Fruit fly (Drosophila melanogaster) whole organism, embryonic: ENCODE data around the gene CG8673.
A peak's percentile ranks its signal among the peaks of the same experiment; 100 is the strongest.

Experiments
- Adf1 ChIP-seq: fragments of 200-800 bp; sonication (Bioruptor generic); IDR thresholded peaks from 2 replicates; pipeline ENCODE4 v1.3.6; 2022; ENCODE audit warnings: missing biosample characterization, missing genetic modification characterization
- BEAF-32 ChIP-seq: fragments of 200-800 bp; sonication (Bioruptor generic); optimal IDR thresholded peaks from 3 replicates; lab custom pipeline; 2017; ENCODE audit warnings: missing biosample characterization, missing genetic modification characterization, mild to moderate bottlenecking, moderate library complexity, missing genetic modification reagents
- CG10267 ChIP-seq: fragments of 200-800 bp; sonication (Bioruptor generic); optimal IDR thresholded peaks from 2 replicates; lab custom pipeline; 2018; ENCODE audit warnings: missing biosample characterization, mild to moderate bottlenecking, missing genetic modification characterization, moderate library complexity
- CG10462 ChIP-seq: fragments of 200-800 bp; sonication (Bioruptor generic); optimal IDR thresholded peaks from 2 replicates; lab custom pipeline; 2016; ENCODE audit warnings: missing biosample characterization, missing genetic modification characterization
- CG11247 ChIP-seq: fragments of 200-800 bp; sonication (Bioruptor generic); IDR thresholded peaks from 2 replicates; pipeline ENCODE4 v1.3.6; 2022; ENCODE audit warnings: missing biosample characterization, missing genetic modification characterization
- CG12104 ChIP-seq: fragments of 200-800 bp; sonication (Bioruptor generic); optimal IDR thresholded peaks from 3 replicates; lab custom pipeline; 2016; ENCODE audit warnings: missing biosample characterization, missing genetic modification characterization
- CG13287 ChIP-seq: fragments of 200-800 bp; sonication (Bioruptor generic); IDR thresholded peaks from 2 replicates; pipeline ENCODE4 v1.3.6; 2022; ENCODE audit warnings: missing biosample characterization, missing genetic modification characterization; ENCODE audit not compliant: partially characterized antibody
- CG17361 ChIP-seq: fragments of 200-800 bp; sonication (Bioruptor generic); IDR thresholded peaks from 3 replicates; pipeline ENCODE4 v1.3.6; 2022; ENCODE audit warnings: missing biosample characterization, missing genetic modification characterization
- CG17829 ChIP-seq: fragments of 200-800 bp; optimal IDR thresholded peaks from 2 replicates; lab custom pipeline; 2019; ENCODE audit warnings: missing biosample characterization, mild to moderate bottlenecking, missing genetic modification characterization, moderate library complexity
- CG18262 ChIP-seq: fragments of 200-800 bp; optimal IDR thresholded peaks from 3 replicates; lab custom pipeline; 2019; ENCODE audit warnings: missing biosample characterization, mild to moderate bottlenecking, missing genetic modification characterization, moderate library complexity
- CG2116 ChIP-seq: fragments of 200-800 bp; sonication (Bioruptor generic); optimal IDR thresholded peaks from 3 replicates; lab custom pipeline; 2018; ENCODE audit warnings: missing biosample characterization, mild to moderate bottlenecking, missing genetic modification characterization
- CG2129 ChIP-seq: fragments of 200-800 bp; sonication (Bioruptor generic); IDR thresholded peaks from 2 replicates; pipeline ENCODE4 v1.3.6; 2022; ENCODE audit warnings: missing biosample characterization, missing genetic modification characterization; ENCODE audit not compliant: partially characterized antibody
- CG2712 ChIP-seq: fragments of 200-800 bp; optimal IDR thresholded peaks from 3 replicates; lab custom pipeline; 2019; ENCODE audit warnings: missing biosample characterization, mild to moderate bottlenecking, missing genetic modification characterization, moderate library complexity
- CG30403 ChIP-seq: fragments of 200-800 bp; sonication (Bioruptor generic); optimal IDR thresholded peaks from 3 replicates; lab custom pipeline; 2016; ENCODE audit warnings: missing biosample characterization, missing genetic modification characterization
- CG3065 ChIP-seq: fragments of 200-800 bp; sonication (Bioruptor generic); optimal IDR thresholded peaks from 2 replicates; lab custom pipeline; 2016; ENCODE audit warnings: missing biosample characterization, missing genetic modification characterization
- CG31388 ChIP-seq: fragments of 200-800 bp; sonication (Bioruptor generic); optimal IDR thresholded peaks from 2 replicates; lab custom pipeline; 2016; ENCODE audit warnings: missing biosample characterization, missing genetic modification characterization
- CG34224 ChIP-seq: fragments of 200-800 bp; sonication (Bioruptor generic); IDR thresholded peaks from 3 replicates; pipeline ENCODE4 v1.3.6; 2022; ENCODE audit warnings: missing biosample characterization, missing genetic modification characterization; ENCODE audit not compliant: partially characterized antibody
- CG3995 ChIP-seq: fragments of 200-800 bp; sonication (Bioruptor generic); optimal IDR thresholded peaks from 3 replicates; lab custom pipeline; 2016; ENCODE audit warnings: missing biosample characterization, missing genetic modification characterization
- CG4617 ChIP-seq: fragments of 200-800 bp; sonication (Bioruptor generic); optimal IDR thresholded peaks from 3 replicates; lab custom pipeline; 2016; ENCODE audit warnings: missing biosample characterization, missing genetic modification characterization, borderline replicate concordance
- CG4854 ChIP-seq: fragments of 200-800 bp; sonication (Bioruptor generic); optimal IDR thresholded peaks from 2 replicates; lab custom pipeline; 2016; ENCODE audit warnings: missing biosample characterization, missing genetic modification characterization, inconsistent platforms
- Dfd ChIP-seq, 2 experiments: fragments of >200 bp; optimal IDR thresholded peaks; 2 replicates each; lab custom pipeline; 2017; ENCODE audit warnings: missing biosample characterization in 2 of 2, missing genetic modification characterization in 2 of 2
- Dll ChIP-seq: fragments of 200-800 bp; sonication (Bioruptor generic); IDR thresholded peaks from 4 replicates; pipeline ENCODE4 v1.3.6; 2022; ENCODE audit warnings: missing biosample characterization, missing genetic modification characterization; ENCODE audit not compliant: partially characterized antibody
- Ets65A ChIP-seq: fragments of 200-800 bp; sonication (Bioruptor generic); peaks from one replicate; lab custom pipeline; 2016; ENCODE audit warnings: missing biosample characterization, missing genetic modification characterization
- Fer3 ChIP-seq: fragments of 200-800 bp; sonication (Bioruptor generic); optimal IDR thresholded peaks from 2 replicates; lab custom pipeline; 2018; ENCODE audit warnings: missing biosample characterization, mild to moderate bottlenecking, missing genetic modification characterization, moderate library complexity
- HmgD ChIP-seq: fragments of 200-800 bp; sonication (Bioruptor generic); optimal IDR thresholded peaks from 3 replicates; lab custom pipeline; 2016; ENCODE audit warnings: missing biosample characterization, missing genetic modification characterization
- MBD-R2 ChIP-seq: fragments of 200-800 bp; sonication (Bioruptor generic); IDR thresholded peaks from 2 replicates; pipeline ENCODE4 v1.3.6; 2022; ENCODE audit warnings: missing biosample characterization, missing genetic modification characterization
- MESR4 ChIP-seq: fragments of 200-800 bp; sonication (Bioruptor generic); optimal IDR thresholded peaks from 2 replicates; lab custom pipeline; 2018; ENCODE audit warnings: missing biosample characterization, mild to moderate bottlenecking, missing genetic modification characterization, moderate library complexity
- Oli ChIP-seq: fragments of 200-800 bp; sonication (Bioruptor generic); optimal IDR thresholded peaks from 2 replicates; lab custom pipeline; 2018; ENCODE audit warnings: missing biosample characterization, mild to moderate bottlenecking, missing genetic modification characterization, moderate library complexity
- Ssrp ChIP-seq: fragments of 200-800 bp; sonication (Bioruptor generic); optimal IDR thresholded peaks from 2 replicates; lab custom pipeline; 2018; ENCODE audit warnings: missing biosample characterization, mild to moderate bottlenecking, missing genetic modification characterization, moderate library complexity
- Xbp1 ChIP-seq: fragments of 200-800 bp; sonication (Bioruptor generic); optimal IDR thresholded peaks from 3 replicates; lab custom pipeline; 2016; ENCODE audit warnings: missing biosample characterization, mild to moderate bottlenecking, missing genetic modification characterization
- YL-1 ChIP-seq: fragments of 200-800 bp; sonication (Bioruptor generic); optimal IDR thresholded peaks from 3 replicates; lab custom pipeline; 2017; ENCODE audit warnings: missing biosample characterization, mild to moderate bottlenecking, missing genetic modification characterization
- amos ChIP-seq: fragments of 200-800 bp; sonication (Bioruptor generic); IDR thresholded peaks from 2 replicates; pipeline ENCODE4 v1.3.6; 2022; ENCODE audit warnings: missing biosample characterization, missing genetic modification characterization; ENCODE audit not compliant: partially characterized antibody
- az2 ChIP-seq: fragments of 200-800 bp; sonication (Bioruptor generic); optimal IDR thresholded peaks from 3 replicates; lab custom pipeline; 2016; ENCODE audit warnings: missing biosample characterization, missing genetic modification characterization
- bigmax ChIP-seq: fragments of 200-800 bp; sonication (Bioruptor generic); optimal IDR thresholded peaks from 2 replicates; lab custom pipeline; 2018; ENCODE audit warnings: missing biosample characterization, mild to moderate bottlenecking, missing genetic modification characterization
- bsh ChIP-seq, 2 experiments: fragments of 200-800 bp; sonication (Bioruptor generic); optimal IDR thresholded peaks; 2 replicates each; lab custom pipeline; 2017 to 2018; ENCODE audit warnings: mild to moderate bottlenecking in 2 of 2, missing biosample characterization in 2 of 2, missing genetic modification characterization in 2 of 2, moderate library complexity in 1 of 2
- crol ChIP-seq: fragments of 200-800 bp; sonication (Bioruptor generic); IDR thresholded peaks from 2 replicates; pipeline ENCODE4 v1.3.6; 2022; ENCODE audit warnings: missing biosample characterization, missing genetic modification characterization
- crp ChIP-seq, 2 experiments: fragments of 200-800 bp; sonication (Bioruptor generic); optimal IDR thresholded peaks; 2 replicates in 1 of 2; 3 replicates in 1 of 2; lab custom pipeline; 2017; ENCODE audit warnings: missing biosample characterization in 2 of 2, missing genetic modification characterization in 2 of 2, mild to moderate bottlenecking in 1 of 2, moderate library complexity in 1 of 2
- gcm ChIP-seq: fragments of 200-800 bp; sonication (Bioruptor generic); optimal IDR thresholded peaks from 2 replicates; lab custom pipeline; 2019; ENCODE audit warnings: missing biosample characterization, mild to moderate bottlenecking, missing genetic modification characterization, moderate library complexity
- gem ChIP-seq: fragments of 200-800 bp; sonication (Bioruptor generic); optimal IDR thresholded peaks from 2 replicates; lab custom pipeline; 2019; ENCODE audit warnings: missing biosample characterization, mild to moderate bottlenecking, missing genetic modification characterization, moderate library complexity
- nmo ChIP-seq: fragments of 200-800 bp; sonication (Bioruptor generic); optimal IDR thresholded peaks from 2 replicates; lab custom pipeline; 2018; ENCODE audit warnings: missing biosample characterization, mild to moderate bottlenecking, missing genetic modification characterization, moderate library complexity
- nom ChIP-seq: fragments of 200-800 bp; sonication (Bioruptor generic); optimal IDR thresholded peaks from 2 replicates; lab custom pipeline; 2017; ENCODE audit warnings: missing biosample characterization, missing genetic modification characterization, mild to moderate bottlenecking, moderate library complexity, missing genetic modification reagents
- oc ChIP-seq: fragments of 200-800 bp; sonication (Bioruptor generic); optimal IDR thresholded peaks from 2 replicates; lab custom pipeline; 2018; ENCODE audit warnings: missing biosample characterization, mild to moderate bottlenecking, missing genetic modification characterization, moderate library complexity
- phol ChIP-seq: fragments of 200-800 bp; sonication (Bioruptor generic); optimal IDR thresholded peaks from 3 replicates; lab custom pipeline; 2018; ENCODE audit warnings: missing biosample characterization, mild to moderate bottlenecking, missing genetic modification characterization, moderate library complexity
- prd ChIP-seq, 3 experiments: fragments of >200 bp in 2 of 3; fragments of 200-800 bp in 1 of 3; sonication (Bioruptor generic) in 1 of 3; optimal IDR thresholded peaks in 2 of 3; IDR thresholded peaks in 1 of 3; 2 replicates in 2 of 3; 3 replicates in 1 of 3; pipeline versions ENCODE4 v1.3.6 to Lab custom; 2017 to 2022; ENCODE audit warnings: missing biosample characterization in 1 of 3, missing genetic modification characterization in 1 of 3
- pzg ChIP-seq: fragments of 200-800 bp; sonication (Bioruptor generic); optimal IDR thresholded peaks from 3 replicates; lab custom pipeline; 2018; ENCODE audit warnings: missing biosample characterization, mild to moderate bottlenecking, missing genetic modification characterization, moderate library complexity
- sens ChIP-seq: fragments of 200-800 bp; sonication (Bioruptor generic); peaks from one replicate; lab custom pipeline; 2016; ENCODE audit warnings: missing biosample characterization, missing genetic modification characterization
- vvl ChIP-seq: fragments of 200-800 bp; sonication (Bioruptor generic); IDR thresholded peaks from 2 replicates; pipeline ENCODE4 v1.3.6; 2022; ENCODE audit warnings: missing biosample characterization, missing genetic modification characterization
- z ChIP-seq: fragments of 200-800 bp; sonication (Bioruptor generic); IDR thresholded peaks from 3 replicates; pipeline ENCODE4 v1.3.6; 2022; ENCODE audit warnings: missing biosample characterization, missing genetic modification characterization
- zfh2 ChIP-seq: fragments of 200-800 bp; sonication (Bioruptor generic); optimal IDR thresholded peaks from 2 replicates; lab custom pipeline; 2016; ENCODE audit warnings: missing biosample characterization, missing genetic modification characterization

Gene CG8673

DNA sequence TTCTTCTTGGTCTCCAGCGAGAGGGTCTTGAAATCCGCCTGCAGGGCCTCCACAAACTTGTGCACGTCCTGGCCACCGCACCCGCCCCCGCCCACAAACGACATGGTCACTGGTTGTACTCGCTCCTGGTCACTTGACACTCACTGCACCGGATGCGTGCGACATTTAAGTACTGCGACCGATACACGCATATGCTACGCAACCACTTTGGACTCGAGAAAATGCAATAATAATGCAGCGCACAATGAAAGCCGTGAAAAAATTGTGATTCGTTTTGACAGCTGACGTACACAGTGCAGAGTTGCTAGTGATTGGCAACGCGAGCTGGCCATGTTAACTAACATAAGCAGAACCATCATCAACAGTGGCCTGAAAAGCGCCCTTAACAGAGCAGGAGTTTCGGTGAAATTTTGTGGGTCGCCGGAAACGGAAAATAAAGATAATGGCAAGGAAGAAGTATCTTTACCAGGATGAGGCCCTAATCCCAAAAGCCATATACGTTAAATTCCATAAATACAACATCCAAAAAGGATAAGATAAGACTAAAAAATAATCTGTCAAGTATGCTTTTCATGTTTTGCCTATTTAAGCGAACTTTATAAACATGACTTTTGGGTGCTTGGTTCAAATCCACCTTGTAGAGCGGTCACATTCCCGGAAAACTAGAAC, at the start of gene CG8673, which contains the start of gene mon2:
TSS of gene CG8673 (plus strand) at position 619 of the 669 bp plus-strand sequence.
TSS of gene mon2 (minus strand) at position 300 of the 669 bp plus-strand sequence.
- TF ChIP-seq Adf1 (no peak), CG18262 (tag; lab: Kevin White, UChicago) (no peak), BEAF-32 (GFP tag; lab: Kevin White, UChicago) (peak; percentile 3), CG4854 (GFP tag; lab: Kevin White, UChicago) (peak; percentile 63), Ets65A (GFP tag; lab: Kevin White, UChicago) (peak; percentile 81), nom (GFP tag; lab: Kevin White, UChicago) (peak; percentile 2), z (GFP tag; lab: Robert Waterston, UW) (no peak), CG3065 (GFP tag; lab: Kevin White, UChicago) (no peak), oc (tag; lab: Kevin White, UChicago) (no peak), YL-1 (GFP tag; lab: Kevin White, UChicago) (peak; percentile 57), CG17829 (peak; percentile 9), CG31388 (no peak), prd (optimal IDR thresholded peaks at IDR 0.05; lab: Kevin White, UChicago) (no peak), prd (GFP tag; IDR thresholded peaks at IDR 0.05; lab: Robert Waterston, UW) (no peak), CG13287 (peak; percentile 30), crol (GFP tag; lab: Robert Waterston, UW) (peak; percentile 89), gem (tag; lab: Kevin White, UChicago) (no peak), pzg (GFP tag; lab: Kevin White, UChicago) (peak; percentile 42), MESR4 (GFP tag; lab: Kevin White, UChicago) (peak; percentile 90), CG34224 (GFP tag; lab: Robert Waterston, UW) (peak; percentile 41; the same call in 1 of the 3 replicates), Fer3 (tag; lab: Kevin White, UChicago) (no peak), az2 (no peak), sens (peak; percentile 30), CG3995 (GFP tag; lab: Kevin White, UChicago) (peak; percentile 94), CG2712 (tag; lab: Kevin White, UChicago) (no peak), MBD-R2 (GFP tag; lab: Robert Waterston, UW) (peak; percentile 70), crp (GFP tag; optimal IDR thresholded peaks at IDR 0.05; lab: Kevin White, UChicago) (peak in 1 of 2 experiments; percentile 72), CG4617 (GFP tag; lab: Kevin White, UChicago) (peak; percentile 58), HmgD (GFP tag; lab: Kevin White, UChicago) (no peak), bsh (GFP tag; optimal IDR thresholded peaks at IDR 0.05; lab: Kevin White, UChicago) (no peak), CG2129 (no peak), Dll (GFP tag; lab: Robert Waterston, UW) (0 out of 4 replicates have a peak, but pooled peaks have one; percentile 15), CG2116 (peak; percentile 96), zfh2 (GFP tag; lab: Kevin White, UChicago) (no peak)
- TF ChIP-seq, all 482 proteins: peak for 18

dm6 chr2L:8080645-8081044, 43.5 kb upstream of the CG8673 start:
- TF ChIP-seq bsh (GFP tag; optimal IDR thresholded peaks at IDR 0.05; lab: Kevin White, UChicago), result peak; percentile 19 to 76
- peak; percentile 52 for TF ChIP-seq CG30403 (GFP tag; lab: Kevin White, UChicago)
- peak; percentile 83 for TF ChIP-seq gcm (GFP tag; lab: Kevin White, UChicago)
- TF ChIP-seq CG17361 (GFP tag; lab: Robert Waterston, UW), result no peak
- TF ChIP-seq Dfd (GFP tag; optimal IDR thresholded peaks at IDR 0.05; lab: Kevin White, UChicago), result no peak
- TF ChIP-seq CG10462, result peak; percentile 12
- peak; percentile 11 for TF ChIP-seq phol
- TF ChIP-seq vvl, result no peak
- TF ChIP-seq Oli (tag; lab: Kevin White, UChicago), result peak; percentile 32
- TF ChIP-seq CG11247, result no peak
- TF ChIP-seq bigmax, result no peak
- peak; percentile 12 for TF ChIP-seq CG10267 (tag; lab: Kevin White, UChicago)
- no peak for TF ChIP-seq amos (GFP tag; lab: Robert Waterston, UW)
- TF ChIP-seq CG12104 (GFP tag; lab: Kevin White, UChicago), result no peak
- peak; percentile 18 for TF ChIP-seq Xbp1
- peak; percentile 37 for TF ChIP-seq Ssrp (tag; lab: Kevin White, UChicago)
- peak; percentile 21 for TF ChIP-seq nmo (GFP tag; lab: Kevin White, UChicago)
